Fruit fly (Drosophila melanogaster) whole organism, pupa: ENCODE results near the gene CG42585.

Experiments used
- CG13204 ChIP-seq: fragments of 200-800 bp; sonication (Bioruptor generic); optimal IDR thresholded peaks from 2 replicates; lab custom pipeline; 2018; ENCODE audit warnings: missing biosample characterization, mild to moderate bottlenecking, missing genetic modification characterization, moderate library complexity
- CG15710 ChIP-seq: fragments of 200-800 bp; sonication (Bioruptor generic); optimal IDR thresholded peaks from 2 replicates; lab custom pipeline; 2018; ENCODE audit warnings: missing biosample characterization, mild to moderate bottlenecking, missing genetic modification characterization, moderate library complexity
- CG17806 ChIP-seq: fragments of 200-800 bp; sonication (Bioruptor generic); optimal IDR thresholded peaks from 2 replicates; lab custom pipeline; 2018; ENCODE audit warnings: missing biosample characterization, mild to moderate bottlenecking, missing genetic modification characterization, moderate library complexity
- CG32121 ChIP-seq: fragments of 200-800 bp; sonication (Bioruptor generic); IDR thresholded peaks from 2 replicates; pipeline ENCODE4 v1.3.6; 2022; ENCODE audit warnings: missing biosample characterization, missing genetic modification characterization
- CG34367 ChIP-seq: fragments of 200-800 bp; sonication (Bioruptor generic); optimal IDR thresholded peaks from 2 replicates; lab custom pipeline; 2018; ENCODE audit warnings: missing biosample characterization, mild to moderate bottlenecking, missing genetic modification characterization
- CG8301 ChIP-seq: fragments of 200-800 bp; sonication (Bioruptor generic); optimal IDR thresholded peaks from 2 replicates; lab custom pipeline; 2018; ENCODE audit warnings: missing biosample characterization, mild to moderate bottlenecking, missing genetic modification characterization
- CG9948 ChIP-seq: fragments of 200-800 bp; sonication (Bioruptor generic); optimal IDR thresholded peaks from 2 replicates; lab custom pipeline; 2018; ENCODE audit warnings: missing biosample characterization, mild to moderate bottlenecking, missing genetic modification characterization, moderate library complexity
- D1 ChIP-seq: fragments of 200-800 bp; sonication (Bioruptor generic); optimal IDR thresholded peaks from 2 replicates; lab custom pipeline; 2018; ENCODE audit warnings: missing biosample characterization, mild to moderate bottlenecking, missing genetic modification characterization, moderate library complexity
- EcR ChIP-seq: fragments of 200-800 bp; sonication (Bioruptor generic); optimal IDR thresholded peaks from 3 replicates; lab custom pipeline; 2019; ENCODE audit warnings: missing biosample characterization, missing genetic modification characterization, mild to moderate bottlenecking, moderate library complexity, missing genetic modification reagents
- Pif1B ChIP-seq: fragments of 200-800 bp; sonication (Bioruptor generic); optimal IDR thresholded peaks from 3 replicates; lab custom pipeline; 2016; ENCODE audit warnings: missing biosample characterization, missing genetic modification characterization

dm6 chr2L:14693620-14694019 lies 46.1 kb upstream of the CG42585 start:
- TF ChIP-seq EcR (GFP tag; lab: Kevin White, UChicago) (no peak), CG13204 (GFP tag; lab: Kevin White, UChicago) (no peak), CG32121 (GFP tag; lab: Robert Waterston, UW) (no peak), CG8301 (no peak), CG15710 (tag; lab: Kevin White, UChicago) (no peak), D1 (tag; lab: Kevin White, UChicago) (no peak), CG9948 (tag; lab: Kevin White, UChicago) (no peak), Pif1B (GFP tag; lab: Kevin White, UChicago) (no peak), CG17806 (tag; lab: Kevin White, UChicago) (no peak), CG34367 (no peak)
